Fruit fly (Drosophila melanogaster): ENCODE measurements around the gene CG33125.

The CG33125 gene

dm6 chr2L:2653749-2654148 lies 1.5 kb upstream of the CG33125 start, which contains the start of gene Or23a:
Gene Or23a, plus strand, starts transcription at chr2L:2654049.
- TF ChIP-seq h (GFP tag; optimal IDR thresholded peaks at IDR 0.05) (no peak), CG32264 (GFP tag; optimal IDR thresholded peaks at IDR 0.05) (no peak), ey (GFP tag; optimal IDR thresholded peaks at IDR 0.05) (no peak), Mio (GFP tag; optimal IDR thresholded peaks at IDR 0.05) (no peak), Dif (GFP tag; optimal IDR thresholded peaks at IDR 0.05; ENCODE audit: partially characterized antibody) (no peak)

- no peak for TF ChIP-seq brk (GFP tag; optimal IDR thresholded peaks at IDR 0.05)
- TF ChIP-seq Hr83 (GFP tag; optimal IDR thresholded peaks at IDR 0.05; ENCODE audit: poor library complexity, severe bottlenecking) = no peak
- TF ChIP-seq Dfd (GFP tag; optimal IDR thresholded peaks at IDR 0.05) = no peak
- TF ChIP-seq pan (optimal IDR thresholded peaks at IDR 0.05) = no peak
- TF ChIP-seq dl (GFP tag; optimal IDR thresholded peaks at IDR 0.05; ENCODE audit: insufficient read depth in 1 of 2, partially characterized antibody in 2 of 2) = no peak
- TF ChIP-seq psq (GFP tag; optimal IDR thresholded peaks at IDR 0.05) = no peak
- TF ChIP-seq Hnf4 (GFP tag; optimal IDR thresholded peaks at IDR 0.05) = no peak
- TF ChIP-seq dsf (GFP tag; optimal IDR thresholded peaks at IDR 0.05; ENCODE audit: borderline replicate concordance) = no peak
- no peak for TF ChIP-seq OdsH (GFP tag; optimal IDR thresholded peaks at IDR 0.05)
- no peak for TF ChIP-seq Mio (GFP tag; optimal IDR thresholded peaks at IDR 0.05)
- no peak for TF ChIP-seq sv (GFP tag; optimal IDR thresholded peaks at IDR 0.05)
- no peak for TF ChIP-seq fru (GFP tag; optimal IDR thresholded peaks at IDR 0.05)
- TF ChIP-seq Abd-B (GFP tag; optimal IDR thresholded peaks at IDR 0.05) = no peak
- no peak for TF ChIP-seq lola (GFP tag; optimal IDR thresholded peaks at IDR 0.05)
- no peak for TF ChIP-seq dmrt93B (GFP tag; optimal IDR thresholded peaks at IDR 0.05)
- TF ChIP-seq HLH106 (tag; optimal IDR thresholded peaks at IDR 0.05) = no peak
- TF ChIP-seq Jra (GFP tag; optimal IDR thresholded peaks at IDR 0.05) = no peak
- TF ChIP-seq ey (GFP tag; optimal IDR thresholded peaks at IDR 0.05) = no peak
- TF ChIP-seq rgr (GFP tag; optimal IDR thresholded peaks at IDR 0.05) = no peak
These were observed 532 bp upstream of the CG33125 start, which contains the start of gene Prosbeta4R1 for dm6 chr2L:2652746-2653145. Gene Prosbeta4R1, plus strand, starts transcription at chr2L:2653046.

- TF ChIP-seq HLH106 (tag; optimal IDR thresholded peaks at IDR 0.05) (no peak), Dif (GFP tag; optimal IDR thresholded peaks at IDR 0.05; ENCODE audit: partially characterized antibody) (no peak), dmrt93B (GFP tag; optimal IDR thresholded peaks at IDR 0.05) (no peak), pan (optimal IDR thresholded peaks at IDR 0.05) (no peak), fru (GFP tag; optimal IDR thresholded peaks at IDR 0.05) (no peak), Vsx2 (GFP tag; optimal IDR thresholded peaks at IDR 0.05; ENCODE audit: partially characterized antibody) (no peak), CG9705 (GFP tag; optimal IDR thresholded peaks at IDR 0.05) (no peak), Mio (GFP tag; optimal IDR thresholded peaks at IDR 0.05) (no peak), Sp1 (GFP tag; optimal IDR thresholded peaks at IDR 0.05) (no peak), Jra (GFP tag; optimal IDR thresholded peaks at IDR 0.05) (no peak), Hr83 (GFP tag; optimal IDR thresholded peaks at IDR 0.05; ENCODE audit: poor library complexity, severe bottlenecking) (no peak), ey (GFP tag; optimal IDR thresholded peaks at IDR 0.05) (no peak), tai (GFP tag; optimal IDR thresholded peaks at IDR 0.05) (no peak), Myc (optimal IDR thresholded peaks at IDR 0.05) (no peak), br (GFP tag; optimal IDR thresholded peaks at IDR 0.05) (no peak)
These were observed 4.6 kb downstream of the CG33125 start, which contains the start of the genes CG9962 and CG43851 for dm6 chr2L:2647620-2648019. Gene CG9962, minus strand, starts transcription at chr2L:2647720. Gene CG43851, plus strand, starts transcription at chr2L:2647886.

- TF ChIP-seq CG9705 (GFP tag; optimal IDR thresholded peaks at IDR 0.05) (no peak), Abd-B (GFP tag; optimal IDR thresholded peaks at IDR 0.05) (no peak), Hr78 (GFP tag; optimal IDR thresholded peaks at IDR 0.05) (no peak), sv (GFP tag; optimal IDR thresholded peaks at IDR 0.05) (no peak), br (GFP tag; optimal IDR thresholded peaks at IDR 0.05) (no peak), dl (GFP tag; optimal IDR thresholded peaks at IDR 0.05; ENCODE audit: insufficient read depth in 1 of 2, partially characterized antibody in 2 of 2) (no peak), ey (GFP tag; optimal IDR thresholded peaks at IDR 0.05) (no peak), CG32264 (GFP tag; optimal IDR thresholded peaks at IDR 0.05) (no peak), HLH106 (tag; optimal IDR thresholded peaks at IDR 0.05) (no peak), N (GFP tag; optimal IDR thresholded peaks at IDR 0.05) (no peak), woc (GFP tag; optimal IDR thresholded peaks at IDR 0.05) (no peak), OdsH (GFP tag; optimal IDR thresholded peaks at IDR 0.05) (no peak), Vsx2 (GFP tag; optimal IDR thresholded peaks at IDR 0.05; ENCODE audit: partially characterized antibody) (no peak), rgr (GFP tag; optimal IDR thresholded peaks at IDR 0.05) (no peak), tai (GFP tag; optimal IDR thresholded peaks at IDR 0.05) (no peak), Hnf4 (GFP tag; optimal IDR thresholded peaks at IDR 0.05) (no peak), Mio (GFP tag; optimal IDR thresholded peaks at IDR 0.05) (no peak)
These were observed 15.2 kb downstream of the CG33125 start for dm6 chr2L:2637002-2637377.
